Worm (Caenorhabditis elegans): ENCODE data around the gene grl-29.
A peak's percentile ranks its signal among the peaks of the same experiment; 100 is the strongest.

The grl-29 gene

ce11 chrV:3588223-3588622, 33.2 kb upstream of the grl-29 start:
- no peak for TF ChIP-seq tlp-1 (tag; optimal IDR thresholded peaks at IDR 0.05)
- no peak for TF ChIP-seq efl-1 (optimal IDR thresholded peaks at IDR 0.05)
- peak in 1 of 2 experiments; percentile 16 for TF ChIP-seq efl-1 (GFP tag; optimal IDR thresholded peaks at IDR 0.05 in 1 of 2)

ce11 chrV:3587633-3588032, 32.6 kb upstream of the grl-29 start:
- TF ChIP-seq nhr-85 (tag) (peak; percentile 36), unc-130 (tag; optimal IDR thresholded peaks at IDR 0.05) (peak; percentile 20), aly-2 (tag; optimal IDR thresholded peaks at IDR 0.05) (no peak), dsc-1 (tag; optimal IDR thresholded peaks at IDR 0.05) (peak; percentile 6), ces-1 (GFP tag; optimal IDR thresholded peaks at IDR 0.05) (no peak), tbx-2 (tag; optimal IDR thresholded peaks at IDR 0.05) (peak; percentile 12), efl-1 (optimal IDR thresholded peaks at IDR 0.05) (peak in 1 of 2 experiments; percentile 34), efl-1 (GFP tag; optimal IDR thresholded peaks at IDR 0.05 in 1 of 2) (peak in 1 of 2 experiments; percentile 88), lin-15B (tag; optimal IDR thresholded peaks at IDR 0.05) (no peak), lin-35 (GFP tag; optimal IDR thresholded peaks at IDR 0.05) (peak; percentile 13 to 20), nhr-47 (tag; optimal IDR thresholded peaks at IDR 0.05) (no peak), ceh-82 (tag; optimal IDR thresholded peaks at IDR 0.05) (peak in 2 of 3 experiments; percentile 14 to 21), nhr-19 (GFP tag; conservative IDR thresholded peaks at IDR 0.05) (peak; percentile 38), rnt-1 (tag; optimal IDR thresholded peaks at IDR 0.05) (peak; percentile 30), swsn-7 (tag; optimal IDR thresholded peaks at IDR 0.05) (peak; percentile 47), C16A3.4 (tag; optimal IDR thresholded peaks at IDR 0.05) (peak; percentile 14), xbp-1 (tag; optimal IDR thresholded peaks at IDR 0.05) (peak; percentile 32), vab-15 (tag; optimal IDR thresholded peaks at IDR 0.05) (no peak), nhr-71 (tag; optimal IDR thresholded peaks at IDR 0.05) (peak; percentile 48), tlp-1 (tag; optimal IDR thresholded peaks at IDR 0.05) (no peak), dpl-1 (GFP tag; optimal IDR thresholded peaks at IDR 0.05) (peak; percentile 10 to 16 (median 15)), lin-14 (GFP tag; optimal IDR thresholded peaks at IDR 0.05) (peak; percentile 21), zip-4 (GFP tag; optimal IDR thresholded peaks at IDR 0.05) (peak; percentile 1), snu-23 (GFP tag; optimal IDR thresholded peaks at IDR 0.05) (peak; percentile 21), zag-1 (tag; optimal IDR thresholded peaks at IDR 0.05) (no peak), nhr-76 (tag; optimal IDR thresholded peaks at IDR 0.05) (no peak), nhr-20 (tag; optimal IDR thresholded peaks at IDR 0.05) (peak; percentile 29), lsy-2 (tag; optimal IDR thresholded peaks at IDR 0.05) (peak; percentile 19 to 38), isw-1 (GFP tag; IDR thresholded peaks at IDR 0.05) (no peak)

- peak in 1 of 3 experiments; percentile 26 for TF ChIP-seq dpl-1 (GFP tag; optimal IDR thresholded peaks at IDR 0.05)
- peak in 1 of 3 experiments; percentile 35 for TF ChIP-seq ceh-82 (tag; optimal IDR thresholded peaks at IDR 0.05)
- TF ChIP-seq snpc-4 (tag; optimal IDR thresholded peaks at IDR 0.05): no peak
- no peak for TF ChIP-seq sup-37 (GFP tag; optimal IDR thresholded peaks at IDR 0.05)
- peak in 1 of 2 experiments; percentile 35 for TF ChIP-seq lin-35 (GFP tag; optimal IDR thresholded peaks at IDR 0.05)
- no peak for TF ChIP-seq elt-2 (tag; optimal IDR thresholded peaks at IDR 0.05)
- TF ChIP-seq efl-1 (optimal IDR thresholded peaks at IDR 0.05): peak; percentile 31 to 55
- peak in 1 of 2 experiments; percentile 33 for TF ChIP-seq efl-1 (GFP tag; optimal IDR thresholded peaks at IDR 0.05 in 1 of 2)
- TF ChIP-seq tlp-1 (tag; optimal IDR thresholded peaks at IDR 0.05): no peak
- peak in 1 of 2 experiments; percentile 26 for TF ChIP-seq mdl-1 (tag; optimal IDR thresholded peaks at IDR 0.05)
- TF ChIP-seq nhr-20 (tag; optimal IDR thresholded peaks at IDR 0.05): no peak
- TF ChIP-seq isw-1 (GFP tag; IDR thresholded peaks at IDR 0.05): no peak
- no peak for TF ChIP-seq pag-3 (tag; optimal IDR thresholded peaks at IDR 0.05; ENCODE audit: borderline replicate concordance, insufficient read depth)
- TF ChIP-seq nhr-84 (tag; optimal IDR thresholded peaks at IDR 0.05): no peak
- TF ChIP-seq nhr-85 (tag): peak; percentile 58
- no peak for TF ChIP-seq xbp-1 (tag; optimal IDR thresholded peaks at IDR 0.05)
- TF ChIP-seq aha-1 (tag; optimal IDR thresholded peaks at IDR 0.05): no peak
- TF ChIP-seq tbx-2 (tag; optimal IDR thresholded peaks at IDR 0.05): no peak
- no peak for TF ChIP-seq nhr-47 (tag; optimal IDR thresholded peaks at IDR 0.05)
- peak; percentile 32 for TF ChIP-seq lin-14 (GFP tag; optimal IDR thresholded peaks at IDR 0.05)
- TF ChIP-seq grh-1 (GFP tag; IDR thresholded peaks at IDR 0.05): no peak
- TF ChIP-seq elt-3 (tag; optimal IDR thresholded peaks at IDR 0.05): peak in 1 of 6 experiments; percentile 7
- TF ChIP-seq unc-98 (GFP tag; IDR thresholded peaks at IDR 0.05): no peak
- TF ChIP-seq rnt-1 (tag; optimal IDR thresholded peaks at IDR 0.05): peak; percentile 43
- TF ChIP-seq lsy-2 (tag; optimal IDR thresholded peaks at IDR 0.05): peak in 1 of 2 experiments; percentile 30
Observed at ce11 chrV:3586014-3586689, 31.1 kb upstream of the grl-29 start, which contains the start of the genes rpl-11.1 and T22F3.2. TSS of gene rpl-11.1 (minus strand) at chrV:3586064. TSS of gene T22F3.2 (plus strand) at chrV:3586639.
